Fruit fly (Drosophila melanogaster): ENCODE measurements around the gene eIF2Bbeta.

Gene eIF2Bbeta

DNA sequence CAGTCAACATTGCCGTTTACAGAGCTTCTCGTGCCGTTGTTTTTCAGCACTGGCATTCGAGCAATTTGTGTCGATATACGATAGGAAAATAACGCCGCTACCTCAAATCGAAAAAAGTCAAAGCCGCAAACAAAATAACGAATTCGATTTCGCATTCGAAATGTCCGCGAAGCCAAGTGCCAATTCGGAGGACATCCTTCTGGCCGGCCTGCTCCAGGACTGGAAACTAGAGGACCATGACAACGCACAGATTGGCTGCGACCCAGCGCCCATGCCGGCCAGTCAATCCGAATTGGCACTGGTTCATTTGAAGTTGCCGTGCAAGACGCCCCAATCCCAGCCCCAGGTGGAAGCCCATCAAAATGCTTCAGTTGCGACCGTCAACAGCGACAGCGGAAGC lies 10.4 kb downstream of the eIF2Bbeta start (continued):
- no peak for TF ChIP-seq fd64A (GFP tag; optimal IDR thresholded peaks at IDR 0.05)
- no peak for TF ChIP-seq repo (GFP tag; optimal IDR thresholded peaks at IDR 0.05)
- no peak for TF ChIP-seq psq (GFP tag; optimal IDR thresholded peaks at IDR 0.05)
- TF ChIP-seq CG8290 (GFP tag; optimal IDR thresholded peaks at IDR 0.05) = no peak
- TF ChIP-seq CG8290 (tag; optimal IDR thresholded peaks at IDR 0.05) = no peak
- TF ChIP-seq tio (GFP tag; optimal IDR thresholded peaks at IDR 0.05) = no peak
- no peak for TF ChIP-seq abd-A (tag; optimal IDR thresholded peaks at IDR 0.05)
- no peak for TF ChIP-seq Dfd (GFP tag; optimal IDR thresholded peaks at IDR 0.05)
- TF ChIP-seq pho (GFP tag; optimal IDR thresholded peaks at IDR 0.05) = no peak
- TF ChIP-seq CG2129 (GFP tag; IDR thresholded peaks at IDR 0.05; ENCODE audit: partially characterized antibody) = no peak
- TF ChIP-seq dysf (GFP tag; IDR thresholded peaks at IDR 0.05) = 0 out of 3 replicates have a peak, but pooled peaks have one; percentile 45
- TF ChIP-seq CG11504 (tag; optimal IDR thresholded peaks at IDR 0.05) = no peak
- no peak for TF ChIP-seq zfh1 (GFP tag; IDR thresholded peaks at IDR 0.05)
- no peak for TF ChIP-seq chif (GFP tag; optimal IDR thresholded peaks at IDR 0.05)
- no peak for TF ChIP-seq Chrac-16 (GFP tag; optimal IDR thresholded peaks at IDR 0.05)
- no peak for TF ChIP-seq CG32767 (GFP tag; IDR thresholded peaks at IDR 0.05)
- TF ChIP-seq H2.0 (GFP tag; IDR thresholded peaks at IDR 0.05) = no peak
- peak; percentile 24 for TF ChIP-seq stwl (tag; optimal IDR thresholded peaks at IDR 0.05)
- TF ChIP-seq H15 (GFP tag; IDR thresholded peaks at IDR 0.05) = no peak
- no peak for TF ChIP-seq ci (GFP tag; IDR thresholded peaks at IDR 0.05)
- no peak for TF ChIP-seq bsh (GFP tag; optimal IDR thresholded peaks at IDR 0.05)
- TF ChIP-seq CG13424 (tag; optimal IDR thresholded peaks at IDR 0.05) = peak; percentile 42
- no peak for TF ChIP-seq her (GFP tag; optimal IDR thresholded peaks at IDR 0.05)
- no peak for TF ChIP-seq br (optimal IDR thresholded peaks at IDR 0.05)
- no peak for TF ChIP-seq CG12659 (GFP tag; optimal IDR thresholded peaks at IDR 0.05)
- TF ChIP-seq CG14860 (GFP tag; IDR thresholded peaks at IDR 0.05; ENCODE audit: partially characterized antibody) = peak; percentile 31; the same call in 1 of the 3 replicates
- no peak for TF ChIP-seq CG7839 (tag; optimal IDR thresholded peaks at IDR 0.05)
- TF ChIP-seq CG16779 (GFP tag; IDR thresholded peaks at IDR 0.05) = no peak
- TF ChIP-seq HHEX (GFP tag; optimal IDR thresholded peaks at IDR 0.05) = no peak
- TF ChIP-seq CG12299 (tag; optimal IDR thresholded peaks at IDR 0.05) = no peak
- TF ChIP-seq CG10366 (GFP tag; IDR thresholded peaks at IDR 0.05) = no peak

DNA sequence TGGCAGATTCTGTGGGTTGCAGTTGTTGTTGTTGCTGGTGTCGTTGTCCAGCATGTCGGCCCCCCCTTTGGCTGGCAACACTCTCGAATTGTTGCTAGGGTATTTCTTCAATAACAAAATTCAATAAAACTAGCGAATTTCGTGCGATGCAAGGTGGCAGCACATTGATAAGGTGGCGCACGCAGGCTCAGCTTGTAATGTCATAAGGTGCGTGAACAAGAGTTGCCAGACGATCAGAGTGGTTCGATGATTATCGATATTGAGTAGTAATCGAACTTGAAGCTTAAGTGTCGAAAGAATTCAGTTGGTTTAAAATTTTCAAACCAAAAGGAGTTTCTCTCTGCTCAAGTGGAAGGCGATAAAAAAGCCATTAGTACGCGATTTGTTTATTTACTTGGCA lies 15.8 kb downstream of the eIF2Bbeta start, which contains the start of gene CG2701:
Gene CG2701 (minus strand): TSS at position 206 of the 400 bp plus-strand sequence.
- TF ChIP-seq fu2 (GFP tag; optimal IDR thresholded peaks at IDR 0.05) (peak; percentile 26), Sry-δ (GFP tag; optimal IDR thresholded peaks at IDR 0.05) (peak; percentile 77), CG17568 (GFP tag; optimal IDR thresholded peaks at IDR 0.05) (no peak), Ssrp (tag; optimal IDR thresholded peaks at IDR 0.05) (no peak), CG10321 (GFP tag; IDR thresholded peaks at IDR 0.05) (no peak), CG30431 (GFP tag; optimal IDR thresholded peaks at IDR 0.05) (no peak), CG6689 (GFP tag; IDR thresholded peaks at IDR 0.05) (peak; percentile 99), onecut (GFP tag; IDR thresholded peaks at IDR 0.05) (no peak), D19A (tag; optimal IDR thresholded peaks at IDR 0.05) (no peak), gcm2 (GFP tag; optimal IDR thresholded peaks at IDR 0.05) (no peak), hbn (GFP tag; IDR thresholded peaks at IDR 0.05; ENCODE audit: partially characterized antibody) (peak; percentile 56; the same call in 1 of the 2 replicates), CG2678 (tag; optimal IDR thresholded peaks at IDR 0.05) (no peak), HLH4C (GFP tag; IDR thresholded peaks at IDR 0.05; ENCODE audit: partially characterized antibody) (peak; percentile 72), abd-A (tag; optimal IDR thresholded peaks at IDR 0.05) (no peak), Hmr (GFP tag; optimal IDR thresholded peaks at IDR 0.05) (no peak), yki (optimal IDR thresholded peaks at IDR 0.05) (no peak), CG2199 (GFP tag; IDR thresholded peaks at IDR 0.05) (no peak), usp (GFP tag; optimal IDR thresholded peaks at IDR 0.05) (no peak), org-1 (GFP tag; optimal IDR thresholded peaks at IDR 0.05) (no peak), GATAe (GFP tag; conservative IDR thresholded peaks at IDR 0.05) (no peak), CG15073 (GFP tag; optimal IDR thresholded peaks at IDR 0.05) (no peak), CG15011 (GFP tag; optimal IDR thresholded peaks at IDR 0.05) (no peak), NC2β (GFP tag; optimal IDR thresholded peaks at IDR 0.05) (no peak), Neu2 (GFP tag; optimal IDR thresholded peaks at IDR 0.05; ENCODE audit: borderline replicate concordance) (peak; percentile 78)
